Worm (Caenorhabditis elegans) whole organism, young adult: ENCODE measurements around the gene far-3.
A peak's percentile ranks its signal among the peaks of the same experiment; 100 is the strongest.

ENCODE experiments used
- F10E7.11 ChIP-seq: sonication (generic microtip); optimal IDR thresholded peaks from 2 replicates; lab custom pipeline; 2017; ENCODE audit warnings: mild to moderate bottlenecking, missing genetic modification characterization, moderate library complexity, missing compliant biosample characterization
- T26A5.8 ChIP-seq: sonication (generic microtip); optimal IDR thresholded peaks from 2 replicates; lab custom pipeline; 2016; ENCODE audit warnings: missing genetic modification characterization, missing compliant biosample characterization
- cebp-1 ChIP-seq, 2 experiments: fragments of 200-800 bp in 1 of 2; sonication (Bioruptor generic) in 1 of 2; sonication (generic microtip) in 1 of 2; IDR thresholded peaks in 1 of 2; optimal IDR thresholded peaks in 1 of 2; 2 replicates each; pipeline versions ENCODE4 v1.3.6 to Lab custom; 2017 to 2022; ENCODE audit warnings: missing compliant biosample characterization in 2 of 2, missing genetic modification characterization in 2 of 2, mild to moderate bottlenecking in 1 of 2, missing genetic modification reagents in 1 of 2, moderate library complexity in 1 of 2
- madf-3 ChIP-seq: fragments of 200-800 bp; sonication (Bioruptor generic); IDR thresholded peaks from 2 replicates; pipeline ENCODE4 v1.3.6; 2022; ENCODE audit warnings: missing genetic modification reagents, missing genetic modification characterization, missing compliant biosample characterization
- madf-6 ChIP-seq: fragments of 200-800 bp; sonication (Bioruptor generic); IDR thresholded peaks from 2 replicates; pipeline ENCODE4 v1.3.6; 2022; ENCODE audit warnings: missing genetic modification reagents, missing genetic modification characterization, missing compliant biosample characterization
- nfya-1 ChIP-seq: sonication (generic microtip); optimal IDR thresholded peaks from 2 replicates; lab custom pipeline; 2017; ENCODE audit warnings: antibody characterized with exemption, missing compliant biosample characterization, missing genetic modification characterization, borderline replicate concordance; ENCODE audit not compliant: insufficient read depth
- nhr-120 ChIP-seq: fragments of 200-800 bp; sonication (Bioruptor generic); IDR thresholded peaks from 2 replicates; pipeline ENCODE4 v1.3.6; 2022; ENCODE audit warnings: missing genetic modification characterization, missing compliant biosample characterization
- nhr-179 ChIP-seq: sonication (generic microtip); optimal IDR thresholded peaks from 2 replicates; lab custom pipeline; 2016; ENCODE audit warnings: mild to moderate bottlenecking, missing genetic modification characterization, missing compliant biosample characterization
- unc-130 ChIP-seq: sonication (generic microtip); optimal IDR thresholded peaks from 2 replicates; lab custom pipeline; 2016; ENCODE audit warnings: missing genetic modification reagents, missing genetic modification characterization, missing compliant biosample characterization

DNA sequence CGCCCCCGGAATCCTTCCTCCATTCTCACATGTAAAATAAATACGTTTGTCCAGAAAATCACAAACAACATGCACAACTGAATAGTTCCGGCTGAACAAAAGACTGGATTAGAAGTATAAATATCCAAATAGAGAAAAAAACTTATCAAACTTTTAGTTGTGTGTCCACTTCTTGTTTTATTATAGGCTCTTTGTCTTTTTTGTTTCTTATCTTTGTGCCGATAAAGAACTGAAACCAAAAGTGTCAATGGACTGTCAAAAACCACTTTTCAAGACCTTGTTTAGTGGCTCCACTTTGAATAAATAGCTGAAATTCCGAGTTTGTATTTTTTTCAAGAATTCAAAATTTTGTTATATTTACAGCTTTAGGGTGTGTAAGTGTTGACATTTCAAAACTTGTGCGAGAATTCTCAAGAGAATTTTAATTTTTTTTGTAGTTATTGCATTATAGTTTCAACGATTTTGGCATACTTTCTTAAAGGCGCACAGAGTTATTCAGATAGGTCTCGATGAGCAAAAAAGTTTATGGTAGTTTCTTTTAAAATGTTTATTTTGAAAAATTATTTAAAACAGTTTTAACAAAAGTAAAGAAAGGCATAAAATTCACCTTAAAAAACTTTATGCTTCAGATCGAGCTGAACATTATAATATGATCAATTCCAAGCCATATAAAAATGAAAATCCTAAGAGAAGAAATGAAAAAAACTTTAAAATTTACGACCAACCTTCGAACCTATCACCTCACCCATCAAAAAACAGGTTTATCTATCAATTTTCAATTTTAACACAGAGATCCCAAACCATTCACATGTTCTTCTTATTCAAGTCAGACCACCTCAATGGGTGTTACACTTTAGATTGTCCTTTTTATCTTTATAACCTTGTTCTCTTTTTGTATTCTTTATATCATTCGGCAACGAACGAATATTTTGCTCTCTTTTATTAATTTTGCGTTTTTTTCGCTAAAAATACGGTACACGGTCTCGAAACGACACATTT lies 49.1 kb upstream of the far-3 start:
- TF ChIP-seq unc-130 (GFP tag; lab: Kevin White, UChicago) (no peak), nhr-179 (tag; lab: Kevin White, UChicago) (no peak), cebp-1 (GFP tag; IDR thresholded peaks at IDR 0.05; lab: Robert Waterston, UW) (no peak), cebp-1 (tag; optimal IDR thresholded peaks at IDR 0.05; lab: Kevin White, UChicago) (peak; percentile 5), nfya-1 (tag; lab: Kevin White, UChicago) (no peak), nhr-120 (GFP tag; lab: Robert Waterston, UW) (no peak), madf-6 (GFP tag; lab: Robert Waterston, UW) (peak; percentile 44; the same call in 1 of the 2 replicates), T26A5.8 (no peak), F10E7.11 (tag; lab: Kevin White, UChicago) (no peak), madf-3 (peak; percentile 58; the same call in 1 of the 2 replicates)
